Fruit fly (Drosophila melanogaster) whole organism, embryonic: ENCODE results near the gene Cpr92A.
A peak's percentile ranks its signal among the peaks of the same experiment; 100 is the strongest.

Source experiments
- CG11695 ChIP-seq: fragments of 200-800 bp; sonication (Bioruptor generic); IDR thresholded peaks from 3 replicates; pipeline ENCODE4 v1.3.6; 2022; ENCODE audit warnings: missing biosample characterization, missing genetic modification characterization
- CG12219 ChIP-seq: fragments of 200-800 bp; sonication (Bioruptor generic); optimal IDR thresholded peaks from 3 replicates; lab custom pipeline; 2018; ENCODE audit warnings: missing biosample characterization, mild to moderate bottlenecking, missing genetic modification characterization
- CG13894 ChIP-seq: fragments of 200-800 bp; sonication (Bioruptor generic); optimal IDR thresholded peaks from 3 replicates; lab custom pipeline; 2018; ENCODE audit warnings: missing biosample characterization, mild to moderate bottlenecking, missing genetic modification characterization, moderate library complexity
- CG14965 ChIP-seq: fragments of 200-800 bp; sonication (Bioruptor generic); optimal IDR thresholded peaks from 2 replicates; lab custom pipeline; 2016; ENCODE audit warnings: missing biosample characterization, missing genetic modification characterization, borderline replicate concordance
- CG15479 ChIP-seq: fragments of 200-800 bp; sonication (Bioruptor generic); optimal IDR thresholded peaks from 3 replicates; lab custom pipeline; 2019; ENCODE audit warnings: missing biosample characterization, mild to moderate bottlenecking, missing genetic modification characterization, moderate library complexity
- CG15514 ChIP-seq: fragments of 200-800 bp; sonication (Bioruptor generic); optimal IDR thresholded peaks from 3 replicates; lab custom pipeline; 2017; ENCODE audit warnings: missing biosample characterization, missing genetic modification characterization, mild to moderate bottlenecking, moderate library complexity, missing genetic modification reagents
- CG16815 ChIP-seq: fragments of 200-800 bp; sonication (Bioruptor generic); optimal IDR thresholded peaks from 3 replicates; lab custom pipeline; 2017; ENCODE audit warnings: missing biosample characterization, mild to moderate bottlenecking, missing genetic modification characterization
- CG17186 ChIP-seq: fragments of 200-800 bp; sonication (Bioruptor generic); optimal IDR thresholded peaks from 3 replicates; lab custom pipeline; 2017; ENCODE audit warnings: missing biosample characterization, missing genetic modification reagents, missing genetic modification characterization
- CG17612 ChIP-seq: fragments of 200-800 bp; sonication (Bioruptor generic); IDR thresholded peaks from 2 replicates; pipeline ENCODE4 v1.3.6; 2022; ENCODE audit warnings: missing biosample characterization, missing genetic modification characterization
- CG18599 ChIP-seq: fragments of 200-800 bp; sonication (Bioruptor generic); optimal IDR thresholded peaks from 3 replicates; lab custom pipeline; 2017; ENCODE audit warnings: missing biosample characterization, missing genetic modification characterization, mild to moderate bottlenecking, moderate library complexity, missing genetic modification reagents
- CG2129 ChIP-seq: fragments of 200-800 bp; sonication (Bioruptor generic); IDR thresholded peaks from 2 replicates; pipeline ENCODE4 v1.3.6; 2022; ENCODE audit warnings: missing biosample characterization, missing genetic modification characterization; ENCODE audit not compliant: partially characterized antibody
- CG3281 ChIP-seq: fragments of 200-800 bp; sonication (Bioruptor generic); optimal IDR thresholded peaks from 3 replicates; lab custom pipeline; 2017; ENCODE audit warnings: missing biosample characterization, mild to moderate bottlenecking, missing genetic modification characterization
- CG34224 ChIP-seq: fragments of 200-800 bp; sonication (Bioruptor generic); IDR thresholded peaks from 3 replicates; pipeline ENCODE4 v1.3.6; 2022; ENCODE audit warnings: missing biosample characterization, missing genetic modification characterization; ENCODE audit not compliant: partially characterized antibody
- CG34422 ChIP-seq: fragments of 200-800 bp; sonication (Bioruptor generic); IDR thresholded peaks from 3 replicates; pipeline ENCODE4 v1.3.6; 2022; ENCODE audit warnings: missing biosample characterization, missing genetic modification characterization
- CG4707 ChIP-seq: fragments of 200-800 bp; sonication (Bioruptor generic); optimal IDR thresholded peaks from 2 replicates; lab custom pipeline; 2018; ENCODE audit warnings: missing biosample characterization, mild to moderate bottlenecking, missing genetic modification characterization, moderate library complexity
- CG4820 ChIP-seq: fragments of 200-800 bp; sonication (Bioruptor generic); optimal IDR thresholded peaks from 3 replicates; lab custom pipeline; 2016; ENCODE audit warnings: missing biosample characterization, missing genetic modification characterization
- CG5953 ChIP-seq: fragments of 200-800 bp; sonication (Bioruptor generic); IDR thresholded peaks from 2 replicates; pipeline ENCODE4 v1.3.6; 2022; ENCODE audit warnings: missing biosample characterization, missing genetic modification characterization
- CG7357 ChIP-seq: fragments of 200-800 bp; sonication (Bioruptor generic); IDR thresholded peaks from 3 replicates; pipeline ENCODE4 v1.3.6; 2022; ENCODE audit warnings: missing biosample characterization, missing genetic modification characterization
- CG7556 ChIP-seq: fragments of 200-800 bp; sonication (Bioruptor generic); optimal IDR thresholded peaks from 2 replicates; lab custom pipeline; 2017; ENCODE audit warnings: missing biosample characterization, mild to moderate bottlenecking, missing genetic modification characterization
- CG8359 ChIP-seq: fragments of 200-800 bp; sonication (Bioruptor generic); optimal IDR thresholded peaks from 2 replicates; lab custom pipeline; 2017; ENCODE audit warnings: missing biosample characterization, mild to moderate bottlenecking, missing genetic modification characterization, borderline replicate concordance
- CG8924 ChIP-seq: fragments of 200-800 bp; optimal IDR thresholded peaks from 3 replicates; lab custom pipeline; 2019; ENCODE audit warnings: missing biosample characterization, mild to moderate bottlenecking, missing genetic modification characterization, moderate library complexity
- CG9817 ChIP-seq: fragments of 200-800 bp; sonication (Bioruptor generic); optimal IDR thresholded peaks from 2 replicates; lab custom pipeline; 2018; ENCODE audit warnings: missing biosample characterization, mild to moderate bottlenecking, missing genetic modification characterization, moderate library complexity
- Dip3 ChIP-seq: fragments of 200-800 bp; sonication (Bioruptor generic); optimal IDR thresholded peaks from 3 replicates; lab custom pipeline; 2016; ENCODE audit warnings: missing biosample characterization, missing genetic modification characterization
- Drgx ChIP-seq: fragments of 200-800 bp; sonication (Bioruptor generic); IDR thresholded peaks from 2 replicates; pipeline ENCODE4 v1.3.6; 2022; ENCODE audit warnings: missing biosample characterization, missing genetic modification characterization
- Fer2 ChIP-seq: fragments of 200-800 bp; sonication (Bioruptor generic); optimal IDR thresholded peaks from 2 replicates; lab custom pipeline; 2018; ENCODE audit warnings: missing biosample characterization, mild to moderate bottlenecking, missing genetic modification characterization, moderate library complexity
- Hand ChIP-seq: fragments of 200-800 bp; sonication (Bioruptor generic); optimal IDR thresholded peaks from 2 replicates; lab custom pipeline; 2017; ENCODE audit warnings: mild to moderate bottlenecking, missing biosample characterization, missing genetic modification reagents, missing genetic modification characterization
- Hr51 ChIP-seq, 2 experiments: fragments of 200-800 bp; sonication (Bioruptor generic); optimal IDR thresholded peaks; 2 replicates in 1 of 2; 3 replicates in 1 of 2; lab custom pipeline; 2016 to 2018; ENCODE audit warnings: missing biosample characterization in 2 of 2, missing genetic modification characterization in 2 of 2, mild to moderate bottlenecking in 1 of 2, moderate library complexity in 1 of 2
- Hsf ChIP-seq: fragments of 200-800 bp; sonication (Bioruptor generic); optimal IDR thresholded peaks from 3 replicates; lab custom pipeline; 2016; ENCODE audit warnings: missing biosample characterization, missing genetic modification characterization
- Oli ChIP-seq: fragments of 200-800 bp; sonication (Bioruptor generic); optimal IDR thresholded peaks from 2 replicates; lab custom pipeline; 2018; ENCODE audit warnings: missing biosample characterization, mild to moderate bottlenecking, missing genetic modification characterization, moderate library complexity
- Optix ChIP-seq: fragments of 200-800 bp; sonication (Bioruptor generic); IDR thresholded peaks from 3 replicates; pipeline ENCODE4 v1.3.6; 2022; ENCODE audit warnings: missing biosample characterization, missing genetic modification characterization
- PHDP ChIP-seq: fragments of 200-800 bp; sonication (Bioruptor generic); optimal IDR thresholded peaks from 3 replicates; lab custom pipeline; 2018; ENCODE audit warnings: missing biosample characterization, mild to moderate bottlenecking, missing genetic modification characterization, moderate library complexity
- Sry-δ ChIP-seq: fragments of 200-800 bp; sonication (Bioruptor generic); optimal IDR thresholded peaks from 2 replicates; lab custom pipeline; 2016; ENCODE audit warnings: missing biosample characterization, missing genetic modification characterization
- abd-A ChIP-seq: fragments of 200-800 bp; sonication (Bioruptor generic); optimal IDR thresholded peaks from 3 replicates; lab custom pipeline; 2019; ENCODE audit warnings: missing biosample characterization, mild to moderate bottlenecking, missing genetic modification characterization, moderate library complexity
- ara ChIP-seq: fragments of 200-800 bp; sonication (Bioruptor generic); IDR thresholded peaks from 2 replicates; pipeline ENCODE4 v1.3.6; 2022; ENCODE audit warnings: missing biosample characterization, missing genetic modification characterization
- cato ChIP-seq: fragments of 200-800 bp; sonication (Bioruptor generic); optimal IDR thresholded peaks from 2 replicates; lab custom pipeline; 2016; ENCODE audit warnings: missing biosample characterization, missing genetic modification characterization, borderline replicate concordance
- chm ChIP-seq: fragments of 200-800 bp; sonication (Bioruptor generic); IDR thresholded peaks from 2 replicates; pipeline ENCODE4 v1.3.6; 2022; ENCODE audit warnings: missing biosample characterization, missing genetic modification characterization
- crc ChIP-seq: fragments of 200-800 bp; sonication (Bioruptor generic); optimal IDR thresholded peaks from 2 replicates; lab custom pipeline; 2016; ENCODE audit warnings: missing biosample characterization, missing genetic modification characterization
- dati ChIP-seq: fragments of 200-800 bp; sonication (Bioruptor generic); IDR thresholded peaks from 2 replicates; pipeline ENCODE4 v1.3.6; 2022; ENCODE audit warnings: missing biosample characterization, missing genetic modification characterization
- fd96Cb ChIP-seq: fragments of 200-800 bp; sonication (Bioruptor generic); optimal IDR thresholded peaks from 2 replicates; lab custom pipeline; 2018; ENCODE audit warnings: missing biosample characterization, mild to moderate bottlenecking, missing genetic modification characterization, moderate library complexity
- inv ChIP-seq: fragments of 200-800 bp; sonication (Bioruptor generic); IDR thresholded peaks from 2 replicates; pipeline ENCODE4 v1.3.6; 2022; ENCODE audit warnings: missing biosample characterization, missing genetic modification characterization; ENCODE audit not compliant: partially characterized antibody
- jing ChIP-seq: fragments of 200-800 bp; sonication (Bioruptor generic); optimal IDR thresholded peaks from 2 replicates; lab custom pipeline; 2018; ENCODE audit warnings: missing biosample characterization, mild to moderate bottlenecking, missing genetic modification characterization
- maf-S ChIP-seq: fragments of 200-800 bp; sonication (Bioruptor generic); optimal IDR thresholded peaks from 2 replicates; lab custom pipeline; 2016; ENCODE audit warnings: missing biosample characterization, missing genetic modification characterization
- nau ChIP-seq: fragments of 200-800 bp; sonication (Bioruptor generic); optimal IDR thresholded peaks from 3 replicates; lab custom pipeline; 2017; ENCODE audit warnings: missing biosample characterization, mild to moderate bottlenecking, missing genetic modification characterization, missing genetic modification reagents
- pb ChIP-seq: fragments of 200-800 bp; sonication (Bioruptor generic); optimal IDR thresholded peaks from 3 replicates; lab custom pipeline; 2016; ENCODE audit warnings: missing biosample characterization, missing genetic modification characterization
- ro ChIP-seq: fragments of 200-800 bp; sonication (Bioruptor generic); IDR thresholded peaks from 2 replicates; pipeline ENCODE4 v1.3.6; 2022; ENCODE audit warnings: missing biosample characterization, missing genetic modification characterization
- sd ChIP-seq: fragments of 200-800 bp; sonication (Bioruptor generic); optimal IDR thresholded peaks from 3 replicates; lab custom pipeline; 2018; ENCODE audit warnings: missing biosample characterization, mild to moderate bottlenecking, missing genetic modification characterization, moderate library complexity
- sim ChIP-seq: fragments of 200-800 bp; sonication (Bioruptor generic); IDR thresholded peaks from 2 replicates; pipeline ENCODE4 v1.3.6; 2022; ENCODE audit warnings: missing biosample characterization, missing genetic modification characterization
- unpg ChIP-seq: fragments of 200-800 bp; sonication (Bioruptor generic); optimal IDR thresholded peaks from 3 replicates; lab custom pipeline; 2018; ENCODE audit warnings: missing biosample characterization, mild to moderate bottlenecking, missing genetic modification characterization, moderate library complexity
- z ChIP-seq: fragments of 200-800 bp; sonication (Bioruptor generic); IDR thresholded peaks from 3 replicates; pipeline ENCODE4 v1.3.6; 2022; ENCODE audit warnings: missing biosample characterization, missing genetic modification characterization

Gene Cpr92A

DNA sequence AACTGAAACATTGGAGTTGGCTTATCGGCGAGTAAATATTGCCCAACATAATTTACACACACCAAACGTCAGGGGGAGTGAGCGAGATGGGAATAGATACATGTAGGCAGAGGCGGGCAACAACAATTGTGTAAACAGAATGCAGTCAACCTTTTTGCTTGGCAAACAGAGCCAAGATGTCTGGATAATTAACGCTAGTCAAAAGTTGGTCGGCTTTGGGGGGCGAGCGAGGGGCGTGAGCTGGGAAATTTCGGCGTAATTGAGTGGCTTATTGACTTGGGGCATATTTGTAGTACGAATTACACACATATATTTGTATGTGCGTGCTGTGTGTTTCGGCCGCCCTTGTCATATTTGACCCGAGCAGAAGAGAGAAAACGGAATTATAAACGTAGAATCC lies 13.9 kb downstream of the Cpr92A start (continued):
- peak; percentile 85 for TF ChIP-seq PHDP (tag; lab: Kevin White, UChicago)
- TF ChIP-seq Drgx (GFP tag; lab: Robert Waterston, UW): no peak
- TF ChIP-seq Hand (GFP tag; lab: Kevin White, UChicago): peak; percentile 22
- TF ChIP-seq crc (GFP tag; lab: Kevin White, UChicago): peak; percentile 50
- TF ChIP-seq fd96Cb (tag; lab: Kevin White, UChicago): peak; percentile 68
- peak; percentile 86 for TF ChIP-seq CG14965
- peak; percentile 65 for TF ChIP-seq z (GFP tag; lab: Robert Waterston, UW)
- TF ChIP-seq CG12219: peak; percentile 89
- TF ChIP-seq Oli (tag; lab: Kevin White, UChicago): peak; percentile 68
- peak; percentile 84 for TF ChIP-seq CG7556 (GFP tag; lab: Kevin White, UChicago)
- no peak for TF ChIP-seq CG2129 (GFP tag; lab: Robert Waterston, UW)
- TF ChIP-seq CG18599 (GFP tag; lab: Kevin White, UChicago): peak; percentile 81
- peak; percentile 55 for TF ChIP-seq Fer2 (tag; lab: Kevin White, UChicago)
- peak; percentile 74 for TF ChIP-seq cato (GFP tag; lab: Kevin White, UChicago)
- no peak for TF ChIP-seq abd-A (tag; lab: Kevin White, UChicago)
- peak in 1 of 2 experiments; percentile 83 for TF ChIP-seq Hr51 (GFP tag; optimal IDR thresholded peaks at IDR 0.05; lab: Kevin White, UChicago)
- TF ChIP-seq CG8359: peak; percentile 91
- peak; percentile 62 for TF ChIP-seq maf-S (GFP tag; lab: Kevin White, UChicago)
- peak; percentile 42 for TF ChIP-seq Sry-δ (GFP tag; lab: Kevin White, UChicago)
- TF ChIP-seq CG15479 (GFP tag; lab: Kevin White, UChicago): no peak
- 0 out of 2 replicates have a peak, but pooled peaks have one; percentile 38 for TF ChIP-seq dati (GFP tag; lab: Robert Waterston, UW)
- TF ChIP-seq CG16815 (GFP tag; lab: Kevin White, UChicago): peak; percentile 56
- TF ChIP-seq nau (GFP tag; lab: Kevin White, UChicago): peak; percentile 94
- TF ChIP-seq CG34224: no peak
- peak; percentile 92 for TF ChIP-seq CG17186 (GFP tag; lab: Kevin White, UChicago)
- peak; percentile 82 for TF ChIP-seq ara (GFP tag; lab: Robert Waterston, UW)
- TF ChIP-seq CG4707 (GFP tag; lab: Kevin White, UChicago): peak; percentile 92
- peak; percentile 86 for TF ChIP-seq unpg (GFP tag; lab: Kevin White, UChicago)
- TF ChIP-seq Hsf (GFP tag; lab: Kevin White, UChicago): peak; percentile 47
- no peak for TF ChIP-seq inv
- TF ChIP-seq sd: no peak
- peak; percentile 68 for TF ChIP-seq CG4820 (GFP tag; lab: Kevin White, UChicago)
- TF ChIP-seq CG13894 (tag; lab: Kevin White, UChicago): no peak
- peak; percentile 84 for TF ChIP-seq chm (GFP tag; lab: Robert Waterston, UW)
- TF ChIP-seq CG15514 (GFP tag; lab: Kevin White, UChicago): peak; percentile 73
- peak; percentile 65; the same call in 2 of the 3 replicates for TF ChIP-seq Optix
- TF ChIP-seq CG8924 (tag; lab: Kevin White, UChicago): peak; percentile 86
- peak; percentile 46; the same call in 1 of the 2 replicates for TF ChIP-seq CG17612
- peak; percentile 77 for TF ChIP-seq CG3281 (GFP tag; lab: Kevin White, UChicago)
- TF ChIP-seq CG34422 (GFP tag; lab: Robert Waterston, UW): 0 out of 3 replicates have a peak, but pooled peaks have one; percentile 39
- TF ChIP-seq CG7357 (GFP tag; lab: Robert Waterston, UW): 0 out of 3 replicates have a peak, but pooled peaks have one; percentile 46
- peak; percentile 67 for TF ChIP-seq CG5953 (GFP tag; lab: Robert Waterston, UW)
- TF ChIP-seq CG9817: peak; percentile 49
- no peak for TF ChIP-seq ro (GFP tag; lab: Robert Waterston, UW)
- peak; percentile 60; the same call in 2 of the 3 replicates for TF ChIP-seq CG11695
- peak; percentile 78 for TF ChIP-seq sim (GFP tag; lab: Robert Waterston, UW)
- TF ChIP-seq Dip3 (GFP tag; lab: Kevin White, UChicago): no peak
- TF ChIP-seq pb (GFP tag; lab: Kevin White, UChicago): peak; percentile 84
- TF ChIP-seq jing (GFP tag; lab: Kevin White, UChicago): peak; percentile 68
